Worm (Caenorhabditis elegans): Measurements from ENCODE around the gene K08H2.3.

- no peak for TF ChIP-seq ztf-29 (GFP tag; IDR thresholded peaks at IDR 0.05)
- no peak for TF ChIP-seq tab-1 (GFP tag; IDR thresholded peaks at IDR 0.05)
- no peak for TF ChIP-seq flt-1 (GFP tag; IDR thresholded peaks at IDR 0.05)
- no peak for TF ChIP-seq cog-1 (tag; optimal IDR thresholded peaks at IDR 0.05)
- no peak for TF ChIP-seq ref-1 (GFP tag; conservative IDR thresholded peaks at IDR 0.05)
- no peak for TF ChIP-seq ztf-23 (GFP tag; IDR thresholded peaks at IDR 0.05)
- TF ChIP-seq klf-2 (GFP tag; conservative IDR thresholded peaks at IDR 0.05), result no peak
- no peak for TF ChIP-seq T22C8.4 (GFP tag; IDR thresholded peaks at IDR 0.05)
Measured at ce11 chrX:13232259-13232658, 4.9 kb upstream of the K08H2.3 start, which contains the start of gene bgnt-1.5.
